Worm (Caenorhabditis elegans) whole organism, early embryonic: Measurements from ENCODE around the gene sri-30.

Experiments used
- B0310.2 ChIP-seq: sonication (generic microtip); optimal IDR thresholded peaks from 2 replicates; lab custom pipeline; 2016; ENCODE audit warnings: mild to moderate bottlenecking, missing genetic modification characterization, missing compliant biosample characterization
- F13C5.2 ChIP-seq: sonication (generic microtip); optimal IDR thresholded peaks from 2 replicates; lab custom pipeline; 2017; ENCODE audit warnings: mild to moderate bottlenecking, missing genetic modification characterization, inconsistent platforms, missing compliant biosample characterization
- aly-1 ChIP-seq: sonication (generic microtip); optimal IDR thresholded peaks from 2 replicates; lab custom pipeline; 2016; ENCODE audit warnings: missing genetic modification characterization, missing compliant biosample characterization
- ama-1 ChIP-seq: fragments of 150-350 bp; optimal IDR thresholded peaks from 2 replicates; lab custom pipeline; 2014
- ceh-13 ChIP-seq: fragments of 200-800 bp; sonication (Bioruptor generic); optimal IDR thresholded peaks from 2 replicates; lab custom pipeline; 2018; ENCODE audit warnings: mild to moderate bottlenecking, missing genetic modification characterization, missing compliant biosample characterization
- ceh-36 ChIP-seq: sonication (generic microtip); optimal IDR thresholded peaks from 2 replicates; lab custom pipeline; 2016; ENCODE audit warnings: missing genetic modification characterization, inconsistent platforms, missing compliant biosample characterization
- ets-7 ChIP-seq: sonication (generic microtip); optimal IDR thresholded peaks from 2 replicates; lab custom pipeline; 2016; ENCODE audit warnings: missing genotype, missing genetic modification characterization, missing compliant biosample characterization
- flt-1 ChIP-seq: fragments of 200-800 bp; sonication (Bioruptor generic); IDR thresholded peaks from 2 replicates; pipeline ENCODE4 v1.3.6; 2022; ENCODE audit warnings: missing genetic modification characterization, missing compliant biosample characterization
- hmbx-1 ChIP-seq: sonication (generic microtip); optimal IDR thresholded peaks from 2 replicates; lab custom pipeline; 2016; ENCODE audit warnings: mild to moderate bottlenecking, missing genetic modification characterization, missing compliant biosample characterization
- hmg-4 ChIP-seq: fragments of 200-800 bp; sonication (Bioruptor generic); optimal IDR thresholded peaks from 2 replicates; lab custom pipeline; 2018; ENCODE audit warnings: mild to moderate bottlenecking, missing genetic modification characterization, missing compliant biosample characterization
- hnd-1 ChIP-seq: sonication (generic microtip); optimal IDR thresholded peaks from 2 replicates; lab custom pipeline; 2016; ENCODE audit warnings: missing genetic modification characterization, missing compliant biosample characterization
- pes-1 ChIP-seq: fragments of 200-800 bp; sonication (Bioruptor generic); IDR thresholded peaks from 2 replicates; pipeline ENCODE4 v1.3.6; 2022; ENCODE audit warnings: missing genetic modification reagents, missing genetic modification characterization, missing compliant biosample characterization
- scrt-1 ChIP-seq: fragments of 200-800 bp; sonication (Bioruptor generic); IDR thresholded peaks from 2 replicates; pipeline ENCODE4 v1.3.6; 2022; ENCODE audit warnings: missing genetic modification characterization, missing compliant biosample characterization
- sea-1 ChIP-seq: fragments of 200-800 bp; sonication (Bioruptor generic); conservative IDR thresholded peaks from 2 replicates; pipeline ENCODE4 v1.3.6; 2022; ENCODE audit warnings: missing genetic modification characterization, missing compliant biosample characterization
- tbx-11 ChIP-seq: fragments of 200-800 bp; sonication (Bioruptor generic); IDR thresholded peaks from 2 replicates; pipeline ENCODE4 v1.3.6; 2022; ENCODE audit warnings: missing genetic modification characterization, missing compliant biosample characterization
- tbx-37 ChIP-seq: fragments of 200-800 bp; sonication (Bioruptor generic); conservative IDR thresholded peaks from 2 replicates; pipeline ENCODE4 v1.3.6; 2022; ENCODE audit warnings: missing genetic modification reagents, missing genetic modification characterization, missing compliant biosample characterization
- tra-4 ChIP-seq: sonication (generic microtip); optimal IDR thresholded peaks from 2 replicates; lab custom pipeline; 2017; ENCODE audit warnings: missing genetic modification characterization, missing compliant biosample characterization

sri-30 gene

ce11 chrII:3008400-3008799, 37.6 kb upstream of the sri-30 start, which contains the start of gene sdz-5:
TSS of gene sdz-5 (plus strand) at chrII:3008700.
- no peak for TF ChIP-seq tbx-11 (GFP tag; lab: Robert Waterston, UW)
- TF ChIP-seq pes-1 (GFP tag; lab: Robert Waterston, UW), result no peak
- TF ChIP-seq scrt-1 (GFP tag; lab: Robert Waterston, UW), result no peak
- no peak for TF ChIP-seq hmbx-1 (tag; lab: Kevin White, UChicago)
- TF ChIP-seq sea-1 (GFP tag; lab: Robert Waterston, UW), result no peak
- no peak for TF ChIP-seq tbx-37 (GFP tag; lab: Robert Waterston, UW)
- TF ChIP-seq tra-4 (tag; lab: Kevin White, UChicago), result no peak
- TF ChIP-seq F13C5.2, result no peak
- TF ChIP-seq ceh-13, result no peak
- TF ChIP-seq hnd-1, result no peak
- no peak for TF ChIP-seq B0310.2

ce11 chrII:3012133-3012532, 33.8 kb upstream of the sri-30 start, which contains the start of gene C41H7.9:
TSS of gene C41H7.9 (minus strand) at chrII:3012233.
- TF ChIP-seq tbx-11 (GFP tag; lab: Robert Waterston, UW) (no peak), ets-7 (tag; lab: Kevin White, UChicago) (no peak), flt-1 (no peak), tbx-37 (GFP tag; lab: Robert Waterston, UW) (no peak), hmg-4 (no peak), pes-1 (GFP tag; lab: Robert Waterston, UW) (no peak), ama-1 (lab: Kevin White, UChicago) (no peak), aly-1 (tag; lab: Kevin White, UChicago) (no peak), hnd-1 (no peak), F13C5.2 (no peak), tra-4 (tag; lab: Kevin White, UChicago) (no peak), ceh-13 (no peak), sea-1 (GFP tag; lab: Robert Waterston, UW) (no peak), scrt-1 (GFP tag; lab: Robert Waterston, UW) (no peak), hmbx-1 (tag; lab: Kevin White, UChicago) (no peak), ceh-36 (tag; lab: Kevin White, UChicago) (no peak), B0310.2 (no peak)

ce11 chrII:3014196-3014849, 31.7 kb upstream of the sri-30 start, which contains the start of gene C41H7.2:
TSS of gene C41H7.2 (plus strand) at chrII:3014817.
- no peak for TF ChIP-seq hmg-4
- TF ChIP-seq ceh-36 (tag; lab: Kevin White, UChicago), result no peak

- TF ChIP-seq ceh-13 (no peak), hnd-1 (no peak), aly-1 (tag; lab: Kevin White, UChicago) (no peak)
Measured at ce11 chrII:3019807-3020206, 26.2 kb upstream of the sri-30 start, which contains the start of gene clec-3. TSS of gene clec-3 (minus strand) at chrII:3019907.

- TF ChIP-seq hmbx-1 (tag; lab: Kevin White, UChicago) (no peak), F13C5.2 (no peak), ets-7 (tag; lab: Kevin White, UChicago) (no peak), ceh-36 (tag; lab: Kevin White, UChicago) (no peak), ama-1 (lab: Kevin White, UChicago) (no peak), sea-1 (GFP tag; lab: Robert Waterston, UW) (no peak), scrt-1 (GFP tag; lab: Robert Waterston, UW) (no peak), tra-4 (tag; lab: Kevin White, UChicago) (no peak), aly-1 (tag; lab: Kevin White, UChicago) (no peak), pes-1 (GFP tag; lab: Robert Waterston, UW) (no peak), hnd-1 (no peak), ceh-13 (no peak), tbx-11 (GFP tag; lab: Robert Waterston, UW) (no peak), hmg-4 (no peak), flt-1 (no peak), B0310.2 (no peak)
Measured at ce11 chrII:3020899-3021298, 25.1 kb upstream of the sri-30 start.

ce11 chrII:3023381-3023935, 22.5 kb upstream of the sri-30 start, which contains the start of gene clec-2:
TSS of gene clec-2 (minus strand) at chrII:3023431.
- TF ChIP-seq hmbx-1 (tag; lab: Kevin White, UChicago) (no peak), ama-1 (lab: Kevin White, UChicago) (no peak), scrt-1 (GFP tag; lab: Robert Waterston, UW) (no peak), aly-1 (tag; lab: Kevin White, UChicago) (no peak), flt-1 (no peak), sea-1 (GFP tag; lab: Robert Waterston, UW) (no peak), pes-1 (GFP tag; lab: Robert Waterston, UW) (no peak), ceh-36 (tag; lab: Kevin White, UChicago) (no peak), ceh-13 (no peak), B0310.2 (no peak)

ce11 chrII:3024655-3025054, 21.3 kb upstream of the sri-30 start:
- TF ChIP-seq hmg-4, result no peak
- no peak for TF ChIP-seq ama-1 (lab: Kevin White, UChicago)
- TF ChIP-seq flt-1, result no peak
- TF ChIP-seq ceh-36 (tag; lab: Kevin White, UChicago), result no peak
- no peak for TF ChIP-seq tbx-11 (GFP tag; lab: Robert Waterston, UW)
- no peak for TF ChIP-seq F13C5.2
- TF ChIP-seq B0310.2, result no peak
- no peak for TF ChIP-seq aly-1 (tag; lab: Kevin White, UChicago)
- TF ChIP-seq tbx-37 (GFP tag; lab: Robert Waterston, UW), result no peak
- no peak for TF ChIP-seq hnd-1
- TF ChIP-seq sea-1 (GFP tag; lab: Robert Waterston, UW), result no peak
- TF ChIP-seq tra-4 (tag; lab: Kevin White, UChicago), result no peak
- TF ChIP-seq ceh-13, result no peak
- no peak for TF ChIP-seq hmbx-1 (tag; lab: Kevin White, UChicago)
- TF ChIP-seq scrt-1 (GFP tag; lab: Robert Waterston, UW), result no peak
- no peak for TF ChIP-seq pes-1 (GFP tag; lab: Robert Waterston, UW)
- TF ChIP-seq ets-7 (tag; lab: Kevin White, UChicago), result no peak
